Fruit fly (Drosophila melanogaster) whole organism: Measurements from ENCODE around the gene CG9213.

ENCODE experiments used
- CG8478 ChIP-seq: fragments of >200 bp; optimal IDR thresholded peaks from 2 replicates; lab custom pipeline; 2018; ENCODE audit warnings: inconsistent platforms
- EcR ChIP-seq, 2 experiments: fragments of >200 bp; optimal IDR thresholded peaks; 2 replicates each; lab custom pipeline; 2017; ENCODE audit warnings: missing biosample characterization in 2 of 2, missing genetic modification characterization in 2 of 2, missing genetic modification reagents in 2 of 2
- psq ChIP-seq: fragments of >200 bp; optimal IDR thresholded peaks from 2 replicates; lab custom pipeline; 2017
- usp ChIP-seq: fragments of >200 bp; optimal IDR thresholded peaks from 2 replicates; lab custom pipeline; 2017; ENCODE audit warnings: missing biosample characterization, missing genetic modification characterization, mixed read lengths

- TF ChIP-seq psq (lab: Kevin White, UChicago) (no peak), EcR (GFP tag; optimal IDR thresholded peaks at IDR 0.05; lab: Kevin White, UChicago) (no peak), CG8478 (lab: Kevin White, UChicago) (no peak), usp (GFP tag; lab: Kevin White, UChicago) (no peak)
Observed at dm6 chrX:15579579-15579978, 5.2 kb upstream of the CG9213 start.
